Worm (Caenorhabditis elegans): ENCODE data around the gene H20J04.9.

The H20J04.9 gene

ce11 chrII:4322871-4323270, 28.1 kb upstream of the H20J04.9 start, which contains the start of gene H20J04.6:
Gene H20J04.6 (plus strand): TSS chrII:4323256.
- TF ChIP-seq tbx-37 (GFP tag; conservative IDR thresholded peaks at IDR 0.05) (no peak), B0310.2 (tag; optimal IDR thresholded peaks at IDR 0.05) (no peak), pes-1 (GFP tag; IDR thresholded peaks at IDR 0.05) (no peak), hnd-1 (tag; optimal IDR thresholded peaks at IDR 0.05) (no peak), scrt-1 (GFP tag; IDR thresholded peaks at IDR 0.05) (no peak), sea-1 (GFP tag; conservative IDR thresholded peaks at IDR 0.05) (no peak), hmg-4 (GFP tag; optimal IDR thresholded peaks at IDR 0.05) (no peak), aly-1 (tag; optimal IDR thresholded peaks at IDR 0.05) (no peak), ceh-13 (GFP tag; optimal IDR thresholded peaks at IDR 0.05) (no peak), hmbx-1 (tag; optimal IDR thresholded peaks at IDR 0.05) (no peak), F13C5.2 (tag; optimal IDR thresholded peaks at IDR 0.05) (no peak), ama-1 (optimal IDR thresholded peaks at IDR 0.05) (no peak), tbx-11 (GFP tag; IDR thresholded peaks at IDR 0.05) (no peak), tra-4 (tag; optimal IDR thresholded peaks at IDR 0.05) (no peak), ceh-36 (tag; optimal IDR thresholded peaks at IDR 0.05) (no peak), flt-1 (GFP tag; IDR thresholded peaks at IDR 0.05) (no peak), ets-7 (tag; optimal IDR thresholded peaks at IDR 0.05) (no peak)

ce11 chrII:4324061-4324460, 26.9 kb upstream of the H20J04.9 start, which contains the start of gene mog-2:
Gene mog-2 (plus strand): TSS chrII:4324361.
- no peak for TF ChIP-seq F13C5.2 (tag; optimal IDR thresholded peaks at IDR 0.05)
- TF ChIP-seq B0310.2 (tag; optimal IDR thresholded peaks at IDR 0.05), result no peak
- no peak for TF ChIP-seq tbx-11 (GFP tag; IDR thresholded peaks at IDR 0.05)
- no peak for TF ChIP-seq tbx-37 (GFP tag; conservative IDR thresholded peaks at IDR 0.05)
- no peak for TF ChIP-seq hmg-4 (GFP tag; optimal IDR thresholded peaks at IDR 0.05)
- no peak for TF ChIP-seq sea-1 (GFP tag; conservative IDR thresholded peaks at IDR 0.05)
- TF ChIP-seq hmbx-1 (tag; optimal IDR thresholded peaks at IDR 0.05), result no peak
- no peak for TF ChIP-seq hnd-1 (tag; optimal IDR thresholded peaks at IDR 0.05)
- TF ChIP-seq ceh-13 (GFP tag; optimal IDR thresholded peaks at IDR 0.05), result no peak
- no peak for TF ChIP-seq aly-1 (tag; optimal IDR thresholded peaks at IDR 0.05)
- no peak for TF ChIP-seq ets-7 (tag; optimal IDR thresholded peaks at IDR 0.05)
- no peak for TF ChIP-seq pes-1 (GFP tag; IDR thresholded peaks at IDR 0.05)
- no peak for TF ChIP-seq scrt-1 (GFP tag; IDR thresholded peaks at IDR 0.05)
- no peak for TF ChIP-seq ama-1 (optimal IDR thresholded peaks at IDR 0.05)
- TF ChIP-seq flt-1 (GFP tag; IDR thresholded peaks at IDR 0.05), result no peak
- TF ChIP-seq tra-4 (tag; optimal IDR thresholded peaks at IDR 0.05), result no peak
- no peak for TF ChIP-seq ceh-36 (tag; optimal IDR thresholded peaks at IDR 0.05)

- TF ChIP-seq B0310.2 (tag; optimal IDR thresholded peaks at IDR 0.05) (no peak), tra-4 (tag; optimal IDR thresholded peaks at IDR 0.05) (no peak), tbx-11 (GFP tag; IDR thresholded peaks at IDR 0.05) (no peak), pes-1 (GFP tag; IDR thresholded peaks at IDR 0.05) (no peak), tbx-37 (GFP tag; conservative IDR thresholded peaks at IDR 0.05) (no peak), ama-1 (optimal IDR thresholded peaks at IDR 0.05) (no peak), ets-7 (tag; optimal IDR thresholded peaks at IDR 0.05) (no peak), hmg-4 (GFP tag; optimal IDR thresholded peaks at IDR 0.05) (no peak), flt-1 (GFP tag; IDR thresholded peaks at IDR 0.05) (no peak), ceh-36 (tag; optimal IDR thresholded peaks at IDR 0.05) (no peak), aly-1 (tag; optimal IDR thresholded peaks at IDR 0.05) (no peak)
Observed at ce11 chrII:4326420-4326819, 24.6 kb upstream of the H20J04.9 start, which contains the start of gene pfd-2. Gene pfd-2 (plus strand): TSS chrII:4326720.

ce11 chrII:4328716-4329115, 22.3 kb upstream of the H20J04.9 start, which contains the start of gene H20J04.4:
Gene H20J04.4 (plus strand): TSS chrII:4329016.
- no peak for TF ChIP-seq aly-1 (tag; optimal IDR thresholded peaks at IDR 0.05)
- no peak for TF ChIP-seq flt-1 (GFP tag; IDR thresholded peaks at IDR 0.05)
- TF ChIP-seq hnd-1 (tag; optimal IDR thresholded peaks at IDR 0.05), result no peak
- TF ChIP-seq tbx-11 (GFP tag; IDR thresholded peaks at IDR 0.05), result no peak
- TF ChIP-seq B0310.2 (tag; optimal IDR thresholded peaks at IDR 0.05), result no peak
- no peak for TF ChIP-seq scrt-1 (GFP tag; IDR thresholded peaks at IDR 0.05)
- no peak for TF ChIP-seq hmg-4 (GFP tag; optimal IDR thresholded peaks at IDR 0.05)
- TF ChIP-seq sea-1 (GFP tag; conservative IDR thresholded peaks at IDR 0.05), result no peak
- TF ChIP-seq ceh-13 (GFP tag; optimal IDR thresholded peaks at IDR 0.05), result no peak

ce11 chrII:4334448-4334847, 16.5 kb upstream of the H20J04.9 start, which contains the start of gene madf-3:
Gene madf-3 (plus strand): TSS chrII:4334748.
- TF ChIP-seq aly-1 (tag; optimal IDR thresholded peaks at IDR 0.05) (no peak), hnd-1 (tag; optimal IDR thresholded peaks at IDR 0.05) (no peak), tra-4 (tag; optimal IDR thresholded peaks at IDR 0.05) (no peak), hmg-4 (GFP tag; optimal IDR thresholded peaks at IDR 0.05) (no peak), scrt-1 (GFP tag; IDR thresholded peaks at IDR 0.05) (no peak), pes-1 (GFP tag; IDR thresholded peaks at IDR 0.05) (no peak), ama-1 (optimal IDR thresholded peaks at IDR 0.05) (no peak), B0310.2 (tag; optimal IDR thresholded peaks at IDR 0.05) (no peak), sea-1 (GFP tag; conservative IDR thresholded peaks at IDR 0.05) (no peak), ceh-13 (GFP tag; optimal IDR thresholded peaks at IDR 0.05) (no peak), ets-7 (tag; optimal IDR thresholded peaks at IDR 0.05) (no peak), tbx-37 (GFP tag; conservative IDR thresholded peaks at IDR 0.05) (no peak), tbx-11 (GFP tag; IDR thresholded peaks at IDR 0.05) (no peak), ceh-36 (tag; optimal IDR thresholded peaks at IDR 0.05) (no peak), F13C5.2 (tag; optimal IDR thresholded peaks at IDR 0.05) (no peak), hmbx-1 (tag; optimal IDR thresholded peaks at IDR 0.05) (no peak), flt-1 (GFP tag; IDR thresholded peaks at IDR 0.05) (no peak)

- TF ChIP-seq ceh-36 (tag; optimal IDR thresholded peaks at IDR 0.05), result no peak
- no peak for TF ChIP-seq F13C5.2 (tag; optimal IDR thresholded peaks at IDR 0.05)
- TF ChIP-seq hmg-4 (GFP tag; optimal IDR thresholded peaks at IDR 0.05), result no peak
- no peak for TF ChIP-seq sea-1 (GFP tag; conservative IDR thresholded peaks at IDR 0.05)
- TF ChIP-seq tra-4 (tag; optimal IDR thresholded peaks at IDR 0.05), result no peak
- no peak for TF ChIP-seq scrt-1 (GFP tag; IDR thresholded peaks at IDR 0.05)
- no peak for TF ChIP-seq aly-1 (tag; optimal IDR thresholded peaks at IDR 0.05)
Observed at ce11 chrII:4337731-4338130, 13.3 kb upstream of the H20J04.9 start.

- TF ChIP-seq ama-1 (optimal IDR thresholded peaks at IDR 0.05), result no peak
- TF ChIP-seq aly-1 (tag; optimal IDR thresholded peaks at IDR 0.05), result no peak
- no peak for TF ChIP-seq ceh-13 (GFP tag; optimal IDR thresholded peaks at IDR 0.05)
- no peak for TF ChIP-seq tra-4 (tag; optimal IDR thresholded peaks at IDR 0.05)
Observed at ce11 chrII:4339882-4340281, 11.1 kb upstream of the H20J04.9 start, which contains the start of gene athp-2. Gene athp-2 (plus strand): TSS chrII:4340182.

Data from whole organism, early embryonic.